Fruit fly (Drosophila melanogaster): ENCODE measurements around the gene chico.

The chico gene

dm6 chr2L:10263343-10263744 lies 16.5 kb upstream of the chico start, which contains the start of gene Rsf1 (continued):
- TF ChIP-seq scrt (GFP tag; optimal IDR thresholded peaks at IDR 0.05) (no peak), MBD-R2 (GFP tag; IDR thresholded peaks at IDR 0.05) (peak; percentile 77), CG17802 (tag; optimal IDR thresholded peaks at IDR 0.05) (peak; percentile 89), peb (GFP tag; IDR thresholded peaks at IDR 0.05) (no peak), CG16815 (GFP tag; optimal IDR thresholded peaks at IDR 0.05) (no peak), vvl (GFP tag; IDR thresholded peaks at IDR 0.05) (peak; percentile 56; the same call in 1 of the 2 replicates), pfk (GFP tag; optimal IDR thresholded peaks at IDR 0.05) (peak; percentile 92), Ptx1 (GFP tag; IDR thresholded peaks at IDR 0.05) (no peak), CG7745 (tag; optimal IDR thresholded peaks at IDR 0.05) (no peak), org-1 (GFP tag; optimal IDR thresholded peaks at IDR 0.05) (no peak), ssp (GFP tag; IDR thresholded peaks at IDR 0.05) (peak; percentile 81)

DNA sequence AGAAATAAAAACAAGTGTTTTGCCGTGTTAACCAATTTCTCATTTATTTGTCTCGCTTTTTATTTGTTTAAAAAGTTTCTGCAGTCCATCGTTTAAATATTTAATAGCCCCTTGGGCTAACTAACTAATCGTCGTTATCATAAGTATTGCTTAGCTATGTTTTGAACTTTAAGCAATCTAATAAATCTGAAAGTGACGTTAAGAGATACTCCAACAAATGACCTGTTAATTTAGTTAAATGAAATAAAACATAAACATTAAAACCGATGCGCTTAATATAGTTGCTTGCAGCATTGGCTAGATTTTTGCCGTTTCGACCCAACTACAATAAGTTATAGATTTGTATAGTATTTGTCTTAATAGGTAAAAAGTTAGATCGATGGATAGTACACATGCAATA lies 14.9 kb upstream of the chico start:
- TF ChIP-seq CG5180 (GFP tag; optimal IDR thresholded peaks at IDR 0.05) = no peak
- no peak for TF ChIP-seq CG11696 (GFP tag; IDR thresholded peaks at IDR 0.05)
- TF ChIP-seq tap (tag; optimal IDR thresholded peaks at IDR 0.05) = no peak
- TF ChIP-seq hth (optimal IDR thresholded peaks at IDR 0.05) = no peak
- TF ChIP-seq kah (GFP tag; optimal IDR thresholded peaks at IDR 0.05) = no peak
- no peak for TF ChIP-seq bigmax (GFP tag; optimal IDR thresholded peaks at IDR 0.05)
- no peak for TF ChIP-seq CG17612 (GFP tag; IDR thresholded peaks at IDR 0.05)
- no peak for TF ChIP-seq Camta (GFP tag; optimal IDR thresholded peaks at IDR 0.05)
- TF ChIP-seq twi (tag; optimal IDR thresholded peaks at IDR 0.05) = no peak
- no peak for TF ChIP-seq vvl (GFP tag; IDR thresholded peaks at IDR 0.05)
- TF ChIP-seq CG4730 (GFP tag; IDR thresholded peaks at IDR 0.05) = no peak

DNA sequence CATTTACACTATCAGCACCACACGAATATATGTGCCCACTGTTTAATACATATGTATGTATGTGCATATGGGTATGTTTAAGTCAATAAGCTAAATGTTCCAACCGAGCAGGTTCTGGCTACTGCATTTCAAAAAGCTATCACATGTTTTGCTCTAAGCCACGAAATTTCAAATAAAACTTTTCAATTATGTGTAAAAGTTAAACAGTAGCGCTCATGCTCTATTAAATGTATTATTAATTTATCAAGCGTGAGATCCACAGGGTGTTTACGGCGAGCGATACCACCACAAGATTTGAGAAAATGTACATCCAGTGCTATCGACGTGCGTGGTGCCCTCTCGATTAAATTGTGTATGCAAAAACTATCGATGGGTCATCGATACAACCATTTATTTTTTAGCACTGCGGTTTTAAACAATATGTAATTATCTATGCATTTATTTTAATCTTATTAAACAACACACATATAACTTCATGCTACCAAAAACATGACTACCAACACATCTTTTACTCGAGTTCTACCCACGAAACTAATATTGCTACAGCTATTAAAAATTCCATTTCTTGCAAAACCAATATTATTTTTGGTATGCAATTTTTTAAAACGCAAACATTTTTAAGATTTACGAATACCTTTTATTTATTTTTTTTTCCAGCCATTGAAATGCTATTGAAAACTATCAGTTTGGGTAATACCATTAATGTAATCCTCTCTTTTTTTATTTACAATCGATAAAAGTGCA lies 14.0 kb upstream of the chico start, which contains the start of gene Pten:
TSS of gene Pten (minus strand) at position 300 of the 744 bp plus-strand sequence.
- TF ChIP-seq Six4 (GFP tag; optimal IDR thresholded peaks at IDR 0.05) (peak; percentile 42), gro (GFP tag; optimal IDR thresholded peaks at IDR 0.05) (peak; percentile 59), BEAF-32 (GFP tag; optimal IDR thresholded peaks at IDR 0.05) (peak; percentile 88), CG11456 (GFP tag; IDR thresholded peaks at IDR 0.05) (no peak), fru (optimal IDR thresholded peaks at IDR 0.05) (no peak), Ssrp (tag; optimal IDR thresholded peaks at IDR 0.05) (peak; percentile 71), jing (GFP tag; optimal IDR thresholded peaks at IDR 0.05) (no peak), CG9817 (tag; optimal IDR thresholded peaks at IDR 0.05) (no peak), CG14441 (GFP tag; IDR thresholded peaks at IDR 0.05) (no peak), unpg (GFP tag; optimal IDR thresholded peaks at IDR 0.05) (peak; percentile 41), ato (GFP tag; IDR thresholded peaks at IDR 0.05; ENCODE audit: partially characterized antibody) (peak; percentile 87), Dfd (GFP tag; optimal IDR thresholded peaks at IDR 0.05) (no peak), CG17612 (GFP tag; IDR thresholded peaks at IDR 0.05) (no peak), CG4707 (GFP tag; optimal IDR thresholded peaks at IDR 0.05) (peak; percentile 61), Hr51 (GFP tag; optimal IDR thresholded peaks at IDR 0.05) (peak in 1 of 2 experiments; percentile 46), B-H1 (GFP tag; IDR thresholded peaks at IDR 0.05) (peak; percentile 58; the same call in 2 of the 3 replicates), Mad (GFP tag; optimal IDR thresholded peaks at IDR 0.05) (peak; percentile 43), CG8281 (tag; optimal IDR thresholded peaks at IDR 0.05) (no peak), Xrp1 (GFP tag; IDR thresholded peaks at IDR 0.05) (peak; percentile 73), dm (GFP tag; optimal IDR thresholded peaks at IDR 0.05) (no peak), ap (GFP tag; IDR thresholded peaks at IDR 0.05) (no peak; the same call in 1 of the 2 replicates), klu (GFP tag; IDR thresholded peaks at IDR 0.05) (no peak), ewg (GFP tag; optimal IDR thresholded peaks at IDR 0.05) (no peak), Hr78 (GFP tag; optimal IDR thresholded peaks at IDR 0.05) (no peak), CG6813 (GFP tag; optimal IDR thresholded peaks at IDR 0.05) (no peak), CG30020 (tag; optimal IDR thresholded peaks at IDR 0.05) (peak; percentile 98), CG11093 (GFP tag; IDR thresholded peaks at IDR 0.05) (no peak; the same call in 2 of the 3 replicates), Atf-2 (GFP tag; optimal IDR thresholded peaks at IDR 0.05) (peak; percentile 52), Ptx1 (GFP tag; IDR thresholded peaks at IDR 0.05) (no peak)
